Worm (Caenorhabditis elegans) whole organism, L4 larva: ENCODE results near the gene F53H2.3.

Source experiments
- F26F4.8 ChIP-seq: fragments of 200-800 bp; sonication (Bioruptor generic); conservative IDR thresholded peaks from 2 replicates; pipeline ENCODE4 v1.3.6; 2022; ENCODE audit warnings: missing genetic modification characterization, missing compliant biosample characterization
- F37D6.2 ChIP-seq: sonication (generic microtip); optimal IDR thresholded peaks from 2 replicates; lab custom pipeline; 2016; ENCODE audit warnings: mild to moderate bottlenecking, missing genetic modification characterization, missing compliant biosample characterization
- T20F7.1 ChIP-seq: fragments of 200-800 bp; sonication (Bioruptor generic); optimal IDR thresholded peaks from 2 replicates; lab custom pipeline; 2018; ENCODE audit warnings: mild to moderate bottlenecking, missing genetic modification characterization, missing compliant biosample characterization
- Y75B8A.6 ChIP-seq: fragments of 200-800 bp; sonication (Bioruptor generic); IDR thresholded peaks from 2 replicates; pipeline ENCODE4 v1.3.6; 2022; ENCODE audit warnings: missing genetic modification reagents, missing genetic modification characterization, missing compliant biosample characterization
- ZK337.2 ChIP-seq: fragments of 200-800 bp; sonication (Bioruptor generic); IDR thresholded peaks from 2 replicates; pipeline ENCODE4 v1.3.6; 2022; ENCODE audit warnings: missing genetic modification reagents, missing genetic modification characterization, missing compliant biosample characterization
- aha-1 ChIP-seq: fragments of 150-350 bp; peaks from one replicate; lab custom pipeline; 2014; ENCODE audit warnings: missing biosample characterization, missing genetic modification characterization
- ceh-44 ChIP-seq: fragments of 200-800 bp; sonication (Bioruptor generic); IDR thresholded peaks from 2 replicates; pipeline ENCODE4 v1.3.6; 2022; ENCODE audit warnings: missing genetic modification reagents, missing genetic modification characterization, missing compliant biosample characterization
- ceh-82 ChIP-seq: sonication (generic microtip); optimal IDR thresholded peaks from 2 replicates; lab custom pipeline; 2017; ENCODE audit warnings: missing biosample characterization, missing genetic modification characterization
- cey-2 ChIP-seq: sonication (generic microtip); optimal IDR thresholded peaks from 3 replicates; lab custom pipeline; 2017; ENCODE audit warnings: missing genetic modification characterization, mild to moderate bottlenecking, missing compliant biosample characterization, antibody characterized with exemption, borderline replicate concordance; ENCODE audit not compliant: insufficient read depth
- ctbp-1 ChIP-seq: fragments of 200-800 bp; sonication (Bioruptor generic); IDR thresholded peaks from 2 replicates; pipeline ENCODE4 v1.3.6; 2022; ENCODE audit warnings: missing genetic modification reagents, missing genetic modification characterization, missing compliant biosample characterization
- daf-12 ChIP-seq: fragments of 150-350 bp; optimal IDR thresholded peaks from 2 replicates; lab custom pipeline; 2014; ENCODE audit warnings: missing biosample characterization, missing genetic modification reagents, missing genetic modification characterization
- daf-16 ChIP-seq, 3 experiments: sonication (generic microtip); optimal IDR thresholded peaks; 2 replicates each; lab custom pipeline; 2016 to 2017; ENCODE audit warnings: missing genetic modification characterization in 3 of 3, missing genetic modification reagents in 3 of 3, mild to moderate bottlenecking in 2 of 3, missing compliant biosample characterization in 2 of 3, missing biosample characterization in 1 of 3, moderate library complexity in 1 of 3
- daf-8 ChIP-seq: fragments of 200-800 bp; sonication (Bioruptor generic); IDR thresholded peaks from 2 replicates; pipeline ENCODE4 v1.3.6; 2022; ENCODE audit warnings: missing genetic modification characterization, missing compliant biosample characterization
- dmd-6 ChIP-seq: fragments of 200-800 bp; sonication (Bioruptor generic); IDR thresholded peaks from 2 replicates; pipeline ENCODE4 v1.3.6; 2022; ENCODE audit warnings: missing genetic modification reagents, missing genetic modification characterization, missing compliant biosample characterization
- dve-1 ChIP-seq: sonication (generic microtip); optimal IDR thresholded peaks from 2 replicates; lab custom pipeline; 2017; ENCODE audit warnings: antibody characterized with exemption, mild to moderate bottlenecking, missing genetic modification characterization, missing compliant biosample characterization; ENCODE audit not compliant: insufficient read depth
- fkh-10 ChIP-seq: fragments of 150-350 bp; optimal IDR thresholded peaks from 2 replicates; lab custom pipeline; 2014; ENCODE audit warnings: missing biosample characterization, missing genetic modification reagents, missing genetic modification characterization
- fos-1 ChIP-seq: fragments of 150-350 bp; optimal IDR thresholded peaks from 2 replicates; lab custom pipeline; 2014; ENCODE audit warnings: missing biosample characterization, missing genetic modification characterization
- gei-8 ChIP-seq: fragments of 200-800 bp; sonication (Bioruptor generic); optimal IDR thresholded peaks from 2 replicates; lab custom pipeline; 2018; ENCODE audit warnings: mild to moderate bottlenecking, missing genetic modification characterization, missing compliant biosample characterization
- hlh-11 ChIP-seq: fragments of 200-800 bp; sonication (Bioruptor generic); optimal IDR thresholded peaks from 2 replicates; lab custom pipeline; 2018; ENCODE audit warnings: mild to moderate bottlenecking, missing genetic modification characterization, missing compliant biosample characterization
- hlh-30 ChIP-seq: sonication (generic microtip); optimal IDR thresholded peaks from 2 replicates; lab custom pipeline; 2017; ENCODE audit warnings: antibody characterized with exemption, mild to moderate bottlenecking, missing genetic modification characterization, missing compliant biosample characterization; ENCODE audit not compliant: insufficient read depth
- hmg-1.1 ChIP-seq: fragments of 200-800 bp; sonication (Bioruptor generic); IDR thresholded peaks from 2 replicates; pipeline ENCODE4 v1.3.6; 2022; ENCODE audit warnings: missing genetic modification reagents, missing genetic modification characterization, missing compliant biosample characterization
- lim-7 ChIP-seq: fragments of 200-800 bp; sonication (Bioruptor generic); IDR thresholded peaks from 2 replicates; pipeline ENCODE4 v1.3.6; 2022; ENCODE audit warnings: missing genetic modification characterization, missing compliant biosample characterization
- lin-15B ChIP-seq: fragments of 150-350 bp; sonication (generic microtip); optimal IDR thresholded peaks from 3 replicates; lab custom pipeline; 2014; ENCODE audit warnings: missing biosample characterization, missing genetic modification characterization
- lin-29 ChIP-seq: fragments of 200-800 bp; sonication (Bioruptor generic); IDR thresholded peaks from 2 replicates; pipeline ENCODE4 v1.3.6; 2022; ENCODE audit warnings: missing genetic modification reagents, missing genetic modification characterization, missing compliant biosample characterization
- lin-39 ChIP-seq: fragments of 150-350 bp; optimal IDR thresholded peaks from 2 replicates; lab custom pipeline; 2014; ENCODE audit warnings: missing biosample characterization, missing genetic modification reagents, missing genetic modification characterization
- lir-3 ChIP-seq: sonication (generic microtip); optimal IDR thresholded peaks from 2 replicates; lab custom pipeline; 2016; ENCODE audit warnings: mild to moderate bottlenecking, missing genetic modification characterization, missing compliant biosample characterization
- madf-9 ChIP-seq: fragments of 200-800 bp; sonication (Bioruptor generic); conservative IDR thresholded peaks from 2 replicates; pipeline ENCODE4 v1.3.6; 2022; ENCODE audit warnings: missing genetic modification reagents, missing genetic modification characterization, missing compliant biosample characterization
- mdt-29 ChIP-seq: fragments of 200-800 bp; sonication (Bioruptor generic); IDR thresholded peaks from 2 replicates; pipeline ENCODE4 v1.3.6; 2022; ENCODE audit warnings: missing genetic modification reagents, missing genetic modification characterization, missing compliant biosample characterization
- mep-1 ChIP-seq: fragments of 150-350 bp; sonication (generic microtip); optimal IDR thresholded peaks from 3 replicates; lab custom pipeline; 2014; ENCODE audit warnings: missing biosample characterization, missing genetic modification characterization
- mxl-2 ChIP-seq: fragments of 200-800 bp; sonication (Bioruptor generic); conservative IDR thresholded peaks from 2 replicates; pipeline ENCODE4 v1.3.6; 2022; ENCODE audit warnings: missing genetic modification reagents, missing genetic modification characterization, missing compliant biosample characterization
- mxl-3 ChIP-seq: fragments of 200-800 bp; sonication (Bioruptor generic); optimal IDR thresholded peaks from 2 replicates; lab custom pipeline; 2018; ENCODE audit warnings: mild to moderate bottlenecking, missing genetic modification characterization, missing compliant biosample characterization
- nhr-10 ChIP-seq: fragments of 150-350 bp; optimal IDR thresholded peaks from 2 replicates; lab custom pipeline; 2014; ENCODE audit warnings: missing biosample characterization, missing genetic modification characterization
- nhr-237 ChIP-seq: sonication (generic microtip); optimal IDR thresholded peaks from 2 replicates; lab custom pipeline; 2017; ENCODE audit warnings: missing biosample characterization, missing genetic modification characterization
- nhr-25 ChIP-seq: sonication (generic microtip); optimal IDR thresholded peaks from 2 replicates; lab custom pipeline; 2017; ENCODE audit warnings: missing genetic modification characterization, mild to moderate bottlenecking, missing compliant biosample characterization, antibody characterized with exemption, moderate library complexity, borderline replicate concordance; ENCODE audit not compliant: insufficient read depth
- nhr-28 ChIP-seq: fragments of 150-350 bp; optimal IDR thresholded peaks from 2 replicates; lab custom pipeline; 2014; ENCODE audit warnings: missing biosample characterization, missing genetic modification characterization
- nhr-41 ChIP-seq: fragments of 200-800 bp; sonication (Bioruptor generic); IDR thresholded peaks from 2 replicates; pipeline ENCODE4 v1.3.6; 2022; ENCODE audit warnings: missing genetic modification reagents, missing genetic modification characterization, missing compliant biosample characterization
- nhr-48 ChIP-seq: sonication (generic microtip); optimal IDR thresholded peaks from 2 replicates; lab custom pipeline; 2016; ENCODE audit warnings: mild to moderate bottlenecking, missing genetic modification characterization, missing compliant biosample characterization
- nhr-6 ChIP-seq: fragments of 150-350 bp; optimal IDR thresholded peaks from 2 replicates; lab custom pipeline; 2014; ENCODE audit warnings: missing biosample characterization, missing genetic modification characterization
- nhr-77 ChIP-seq: fragments of 150-350 bp; optimal IDR thresholded peaks from 2 replicates; lab custom pipeline; 2014; ENCODE audit warnings: missing biosample characterization, missing genetic modification characterization
- snpc-1.2 ChIP-seq: fragments of 200-800 bp; sonication (Bioruptor generic); IDR thresholded peaks from 2 replicates; pipeline ENCODE4 v1.3.6; 2022; ENCODE audit warnings: missing genetic modification reagents, missing genetic modification characterization, missing compliant biosample characterization
- spr-3 ChIP-seq: fragments of 200-800 bp; sonication (Bioruptor generic); optimal IDR thresholded peaks from 2 replicates; lab custom pipeline; 2018; ENCODE audit warnings: mild to moderate bottlenecking, missing genetic modification characterization, missing compliant biosample characterization
- unc-39 ChIP-seq: sonication (generic microtip); optimal IDR thresholded peaks from 2 replicates; lab custom pipeline; 2017; ENCODE audit warnings: missing biosample characterization, missing genetic modification characterization
- unc-62 ChIP-seq, 3 experiments: fragments of 150-350 bp in 1 of 3; sonication (generic microtip); optimal IDR thresholded peaks in 2 of 3; peaks in 1 of 3; 1 replicate in 1 of 3; 2 replicates in 2 of 3; lab custom pipeline; 2014 to 2017; ENCODE audit warnings: missing biosample characterization in 3 of 3, missing genetic modification characterization in 3 of 3, missing genetic modification reagents in 3 of 3, missing genotype in 1 of 3
- zfp-2 ChIP-seq: sonication (generic microtip); optimal IDR thresholded peaks from 2 replicates; lab custom pipeline; 2016; ENCODE audit warnings: mild to moderate bottlenecking, missing genetic modification characterization, missing compliant biosample characterization
- zip-2 ChIP-seq: fragments of 150-350 bp; optimal IDR thresholded peaks from 2 replicates; lab custom pipeline; 2014; ENCODE audit warnings: missing biosample characterization, missing genetic modification characterization

F53H2.3 gene

ce11 chrV:20416335-20416734 lies 4.8 kb upstream of the F53H2.3 start:
- TF ChIP-seq nhr-77 (tag; lab: Kevin White, UChicago) (no peak), aha-1 (tag; lab: Kevin White, UChicago) (peak; percentile 75)

ce11 chrV:20415415-20415814 lies 3.9 kb upstream of the F53H2.3 start:
- TF ChIP-seq daf-12 (tag; lab: Kevin White, UChicago) (no peak), ctbp-1 (GFP tag; lab: Robert Waterston, UW) (no peak), ceh-44 (GFP tag; lab: Robert Waterston, UW) (no peak), hlh-11 (tag; lab: Kevin White, UChicago) (peak; percentile 9), dve-1 (tag; lab: Kevin White, UChicago) (peak; percentile 11), lin-29 (GFP tag; lab: Robert Waterston, UW) (no peak), hmg-1.1 (GFP tag; lab: Robert Waterston, UW) (0 out of 2 replicates have a peak, but pooled peaks have one; percentile 29), fkh-10 (GFP tag; lab: Kevin White, UChicago) (no peak), T20F7.1 (GFP tag; lab: Kevin White, UChicago) (no peak), zip-2 (tag; lab: Kevin White, UChicago) (no peak), unc-62 (GFP tag; optimal IDR thresholded peaks at IDR 0.05 in 1 of 2; lab: Kevin White, UChicago) (peak in 1 of 2 experiments; percentile 73), unc-62 (tag; optimal IDR thresholded peaks at IDR 0.05; lab: Kevin White, UChicago) (no peak), F26F4.8 (GFP tag; lab: Robert Waterston, UW) (no peak), lir-3 (tag; lab: Kevin White, UChicago) (no peak), Y75B8A.6 (no peak), mep-1 (tag; lab: Kevin White, UChicago) (peak; percentile 35), lin-15B (tag; lab: Kevin White, UChicago) (no peak), gei-8 (no peak), mxl-3 (GFP tag; lab: Kevin White, UChicago) (peak; percentile 39), hlh-30 (tag; lab: Kevin White, UChicago) (peak; percentile 41), ceh-82 (tag; lab: Kevin White, UChicago) (no peak), daf-16 (GFP tag; optimal IDR thresholded peaks at IDR 0.05; lab: Kevin White, UChicago) (no peak), daf-16 (tag; optimal IDR thresholded peaks at IDR 0.05; lab: Kevin White, UChicago) (peak; percentile 26), F37D6.2 (tag; lab: Kevin White, UChicago) (no peak), nhr-28 (tag; lab: Kevin White, UChicago) (peak; percentile 51), fos-1 (tag; lab: Kevin White, UChicago) (no peak), nhr-25 (tag; lab: Kevin White, UChicago) (peak; percentile 56), ZK337.2 (GFP tag; lab: Robert Waterston, UW) (no peak), nhr-41 (GFP tag; lab: Robert Waterston, UW) (no peak)

- TF ChIP-seq zfp-2 (tag; lab: Kevin White, UChicago) = no peak
- TF ChIP-seq daf-16 (GFP tag; optimal IDR thresholded peaks at IDR 0.05; lab: Kevin White, UChicago) = no peak
- no peak for TF ChIP-seq daf-16 (tag; optimal IDR thresholded peaks at IDR 0.05; lab: Kevin White, UChicago)
- TF ChIP-seq unc-62 (GFP tag; optimal IDR thresholded peaks at IDR 0.05 in 1 of 2; lab: Kevin White, UChicago) = peak in 1 of 2 experiments; percentile 64
- no peak for TF ChIP-seq unc-62 (tag; optimal IDR thresholded peaks at IDR 0.05; lab: Kevin White, UChicago)
- TF ChIP-seq snpc-1.2 = no peak
- no peak for TF ChIP-seq spr-3 (GFP tag; lab: Kevin White, UChicago)
These were observed 2.4 kb upstream of the F53H2.3 start for ce11 chrV:20413936-20414335.

ce11 chrV:20413426-20413825 lies 1.9 kb upstream of the F53H2.3 start:
- TF ChIP-seq lim-7 (GFP tag; lab: Robert Waterston, UW) (no peak), madf-9 (GFP tag; lab: Robert Waterston, UW) (no peak), ceh-44 (GFP tag; lab: Robert Waterston, UW) (no peak), ceh-82 (tag; lab: Kevin White, UChicago) (no peak), daf-8 (GFP tag; lab: Robert Waterston, UW) (no peak), nhr-48 (tag; lab: Kevin White, UChicago) (peak; percentile 38), nhr-237 (tag; lab: Kevin White, UChicago) (no peak), nhr-6 (tag; lab: Kevin White, UChicago) (no peak), cey-2 (peak; percentile 33), dmd-6 (GFP tag; lab: Robert Waterston, UW) (peak; percentile 97), mdt-29 (GFP tag; lab: Robert Waterston, UW) (no peak), nhr-10 (tag; lab: Kevin White, UChicago) (no peak), mxl-2 (no peak), nhr-41 (GFP tag; lab: Robert Waterston, UW) (no peak), unc-39 (tag; lab: Kevin White, UChicago) (no peak), aha-1 (tag; lab: Kevin White, UChicago) (peak; percentile 30), lin-39 (tag; lab: Kevin White, UChicago) (no peak)
